Worm (Caenorhabditis elegans) whole organism, young adult: ENCODE results near the gene aakg-1.

Experiments
- B0336.3 ChIP-seq: fragments of 200-800 bp; sonication (Bioruptor generic); IDR thresholded peaks from 2 replicates; pipeline ENCODE4 v1.3.6; 2022; ENCODE audit warnings: missing genetic modification characterization, missing compliant biosample characterization
- F10E7.11 ChIP-seq: sonication (generic microtip); optimal IDR thresholded peaks from 2 replicates; lab custom pipeline; 2017; ENCODE audit warnings: mild to moderate bottlenecking, missing genetic modification characterization, moderate library complexity, missing compliant biosample characterization
- F23B12.7 ChIP-seq: sonication (generic microtip); optimal IDR thresholded peaks from 2 replicates; lab custom pipeline; 2017; ENCODE audit warnings: missing genetic modification characterization, mild to moderate bottlenecking, missing compliant biosample characterization, antibody characterized with exemption, moderate library complexity; ENCODE audit not compliant: insufficient read depth
- F37B4.10 ChIP-seq: fragments of 200-800 bp; sonication (Bioruptor generic); IDR thresholded peaks from 2 replicates; pipeline ENCODE4 v1.3.6; 2022; ENCODE audit warnings: missing genetic modification characterization, missing compliant biosample characterization
- Y53G8AR.9 ChIP-seq: fragments of 200-800 bp; sonication (Bioruptor generic); conservative IDR thresholded peaks from 2 replicates; pipeline ENCODE4 v1.3.6; 2022; ENCODE audit warnings: missing genetic modification reagents, missing genetic modification characterization, missing compliant biosample characterization
- ama-1 ChIP-seq, 3 experiments: fragments of 150-350 bp in 1 of 3; sonication (generic microtip) in 2 of 3; optimal IDR thresholded peaks; 2 replicates each; lab custom pipeline; 2014 to 2018; ENCODE audit warnings: missing biosample characterization in 2 of 3, missing genetic modification characterization in 2 of 3, missing genetic modification reagents in 2 of 3
- aptf-3 ChIP-seq: fragments of 200-800 bp; sonication (Bioruptor generic); IDR thresholded peaks from 2 replicates; pipeline ENCODE4 v1.3.6; 2022; ENCODE audit warnings: missing genetic modification characterization, missing compliant biosample characterization
- atf-7 ChIP-seq: sonication (generic microtip); optimal IDR thresholded peaks from 2 replicates; lab custom pipeline; 2017; ENCODE audit warnings: mild to moderate bottlenecking, missing genetic modification characterization, missing compliant biosample characterization
- cebp-1 ChIP-seq, 2 experiments: fragments of 200-800 bp in 1 of 2; sonication (Bioruptor generic) in 1 of 2; sonication (generic microtip) in 1 of 2; IDR thresholded peaks in 1 of 2; optimal IDR thresholded peaks in 1 of 2; 2 replicates each; pipeline versions ENCODE4 v1.3.6 to Lab custom; 2017 to 2022; ENCODE audit warnings: missing compliant biosample characterization in 2 of 2, missing genetic modification characterization in 2 of 2, mild to moderate bottlenecking in 1 of 2, missing genetic modification reagents in 1 of 2, moderate library complexity in 1 of 2
- cebp-2 ChIP-seq: fragments of 200-800 bp; sonication (Bioruptor generic); IDR thresholded peaks from 2 replicates; pipeline ENCODE4 v1.3.6; 2022; ENCODE audit warnings: missing genetic modification characterization, missing compliant biosample characterization
- ceh-27 ChIP-seq: fragments of 200-800 bp; sonication (Bioruptor generic); optimal IDR thresholded peaks from 2 replicates; lab custom pipeline; 2018; ENCODE audit warnings: mild to moderate bottlenecking, missing genetic modification characterization, moderate library complexity, missing compliant biosample characterization
- efl-1 ChIP-seq: fragments of 150-350 bp; optimal IDR thresholded peaks from 2 replicates; lab custom pipeline; 2014; ENCODE audit warnings: missing biosample characterization, missing genetic modification reagents, missing genetic modification characterization
- egl-44 ChIP-seq: fragments of 200-800 bp; sonication (Bioruptor generic); IDR thresholded peaks from 2 replicates; pipeline ENCODE4 v1.3.6; 2022; ENCODE audit warnings: missing genetic modification reagents, missing genetic modification characterization, missing compliant biosample characterization
- egrh-3 ChIP-seq: fragments of 200-800 bp; sonication (Bioruptor generic); IDR thresholded peaks from 2 replicates; pipeline ENCODE4 v1.3.6; 2022; ENCODE audit warnings: missing genetic modification reagents, missing genetic modification characterization, missing compliant biosample characterization
- gei-17 ChIP-seq: fragments of 200-800 bp; sonication (Bioruptor generic); optimal IDR thresholded peaks from 2 replicates; lab custom pipeline; 2018; ENCODE audit warnings: mild to moderate bottlenecking, missing genetic modification characterization, missing compliant biosample characterization
- hmg-1.2 ChIP-seq: fragments of 200-800 bp; sonication (Bioruptor generic); IDR thresholded peaks from 2 replicates; pipeline ENCODE4 v1.3.6; 2022; ENCODE audit warnings: missing genetic modification reagents, missing genetic modification characterization, missing compliant biosample characterization
- lag-1 ChIP-seq: fragments of 200-800 bp; sonication (Bioruptor generic); IDR thresholded peaks from 2 replicates; pipeline ENCODE4 v1.3.6; 2022; ENCODE audit warnings: missing genetic modification reagents, missing genetic modification characterization, missing compliant biosample characterization
- let-607 ChIP-seq, 2 experiments: fragments of 200-800 bp in 1 of 2; sonication (Bioruptor generic) in 1 of 2; sonication (generic microtip) in 1 of 2; optimal IDR thresholded peaks; 2 replicates each; lab custom pipeline; 2016 to 2018; ENCODE audit warnings: mild to moderate bottlenecking in 2 of 2, missing compliant biosample characterization in 2 of 2, missing genetic modification characterization in 2 of 2, moderate library complexity in 2 of 2, missing genotype in 1 of 2
- lin-26 ChIP-seq: fragments of 200-800 bp; sonication (Bioruptor generic); IDR thresholded peaks from 2 replicates; pipeline ENCODE4 v1.3.6; 2022; ENCODE audit warnings: missing genetic modification reagents, missing genetic modification characterization, missing compliant biosample characterization
- lin-40 ChIP-seq: sonication (generic microtip); optimal IDR thresholded peaks from 2 replicates; lab custom pipeline; 2016; ENCODE audit warnings: missing genetic modification characterization, mild to moderate bottlenecking, missing compliant biosample characterization, missing genotype, missing genetic modification reagents
- lin-54 ChIP-seq: fragments of 200-800 bp; sonication (Bioruptor generic); optimal IDR thresholded peaks from 2 replicates; lab custom pipeline; 2018; ENCODE audit warnings: mild to moderate bottlenecking, missing genetic modification characterization, missing compliant biosample characterization
- madf-10 ChIP-seq: sonication (generic microtip); optimal IDR thresholded peaks from 2 replicates; lab custom pipeline; 2016; ENCODE audit warnings: mild to moderate bottlenecking, missing genetic modification characterization, missing compliant biosample characterization
- madf-6 ChIP-seq: fragments of 200-800 bp; sonication (Bioruptor generic); IDR thresholded peaks from 2 replicates; pipeline ENCODE4 v1.3.6; 2022; ENCODE audit warnings: missing genetic modification reagents, missing genetic modification characterization, missing compliant biosample characterization
- mcd-1 ChIP-seq: fragments of 200-800 bp; sonication (Bioruptor generic); IDR thresholded peaks from 2 replicates; pipeline ENCODE4 v1.3.6; 2022; ENCODE audit warnings: missing genetic modification reagents, missing genetic modification characterization, missing compliant biosample characterization
- mxl-1 ChIP-seq: sonication (generic microtip); optimal IDR thresholded peaks from 2 replicates; lab custom pipeline; 2016; ENCODE audit warnings: missing genetic modification characterization, missing compliant biosample characterization
- nhr-120 ChIP-seq: fragments of 200-800 bp; sonication (Bioruptor generic); IDR thresholded peaks from 2 replicates; pipeline ENCODE4 v1.3.6; 2022; ENCODE audit warnings: missing genetic modification characterization, missing compliant biosample characterization
- nhr-90 ChIP-seq: sonication (generic microtip); optimal IDR thresholded peaks from 2 replicates; lab custom pipeline; 2016; ENCODE audit warnings: missing genotype, mild to moderate bottlenecking, missing genetic modification characterization, missing compliant biosample characterization
- repo-1 ChIP-seq: sonication (generic microtip); optimal IDR thresholded peaks from 2 replicates; lab custom pipeline; 2017; ENCODE audit warnings: mild to moderate bottlenecking, missing genetic modification characterization, missing compliant biosample characterization
- sdz-38 ChIP-seq: sonication (generic microtip); optimal IDR thresholded peaks from 2 replicates; lab custom pipeline; 2016; ENCODE audit warnings: missing genotype, missing genetic modification characterization, missing compliant biosample characterization
- snpc-4 ChIP-seq, 5 experiments: fragments of 150-350 bp in 1 of 5; sonication (generic microtip) in 4 of 5; optimal IDR thresholded peaks; 2 replicates each; lab custom pipeline; 2014 to 2018; ENCODE audit warnings: missing genetic modification characterization in 5 of 5, missing biosample characterization in 3 of 5, antibody characterized with exemption in 2 of 5, mild to moderate bottlenecking in 2 of 5, missing compliant biosample characterization in 2 of 5, missing genotype in 2 of 5, moderate library complexity in 2 of 5, missing genetic modification reagents in 1 of 5
- tbp1 ChIP-seq: fragments of 200-800 bp; sonication (Bioruptor generic); optimal IDR thresholded peaks from 2 replicates; lab custom pipeline; 2018; ENCODE audit warnings: mild to moderate bottlenecking, missing genetic modification characterization, missing compliant biosample characterization
- tbx-9 ChIP-seq: sonication (generic microtip); optimal IDR thresholded peaks from 2 replicates; lab custom pipeline; 2016; ENCODE audit warnings: borderline replicate concordance, missing genetic modification characterization, inconsistent platforms, missing compliant biosample characterization
- tlf-1 ChIP-seq: fragments of 200-800 bp; sonication (Bioruptor generic); optimal IDR thresholded peaks from 2 replicates; lab custom pipeline; 2018; ENCODE audit warnings: mild to moderate bottlenecking, missing genetic modification characterization, missing compliant biosample characterization
- unc-130 ChIP-seq: sonication (generic microtip); optimal IDR thresholded peaks from 2 replicates; lab custom pipeline; 2016; ENCODE audit warnings: missing genetic modification reagents, missing genetic modification characterization, missing compliant biosample characterization
- xnd-1 ChIP-seq: sonication (generic microtip); optimal IDR thresholded peaks from 2 replicates; lab custom pipeline; 2016; ENCODE audit warnings: missing genotype, missing genetic modification reagents, missing genetic modification characterization, missing compliant biosample characterization
- zfh-2 ChIP-seq: fragments of 200-800 bp; sonication (Bioruptor generic); conservative IDR thresholded peaks from 2 replicates; pipeline ENCODE4 v1.3.6; 2022; ENCODE audit warnings: missing genetic modification reagents, missing genetic modification characterization, missing compliant biosample characterization

The aakg-1 gene

DNA sequence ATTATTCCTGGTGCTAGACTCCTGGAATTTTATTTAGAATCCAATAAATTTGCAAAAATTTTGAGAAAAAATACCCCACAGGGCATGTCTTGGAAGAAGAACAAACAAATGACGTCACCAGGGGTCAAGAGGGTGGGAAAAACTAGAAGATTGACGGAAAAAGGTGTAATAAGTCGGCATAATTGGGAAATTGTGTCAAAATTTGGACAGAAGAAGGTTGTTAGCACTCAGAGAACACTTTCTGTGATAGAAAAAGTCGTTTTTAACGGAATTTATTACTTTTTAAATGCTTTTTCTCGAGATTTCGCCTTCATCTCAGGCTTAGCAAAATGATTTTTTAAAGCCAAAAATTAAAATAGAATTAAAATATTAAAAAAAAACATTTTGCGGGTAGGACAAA is 32.1 kb upstream of the aakg-1 start (continued):
- TF ChIP-seq aptf-3 (GFP tag; lab: Robert Waterston, UW), result 0 out of 2 replicates have a peak, but pooled peaks have one; percentile 33
- no peak for TF ChIP-seq Y53G8AR.9
- no peak for TF ChIP-seq unc-130 (GFP tag; lab: Kevin White, UChicago)
- TF ChIP-seq lin-40 (tag; lab: Kevin White, UChicago), result no peak
- TF ChIP-seq F10E7.11, result peak; percentile 94
- no peak for TF ChIP-seq tbp1
- no peak for TF ChIP-seq F37B4.10 (GFP tag; lab: Robert Waterston, UW)
- TF ChIP-seq tlf-1 (GFP tag; lab: Kevin White, UChicago), result no peak
- TF ChIP-seq egl-44, result no peak
- no peak for TF ChIP-seq lin-26 (GFP tag; lab: Robert Waterston, UW)
- no peak for TF ChIP-seq gei-17 (GFP tag; lab: Kevin White, UChicago)
- no peak for TF ChIP-seq mcd-1

DNA sequence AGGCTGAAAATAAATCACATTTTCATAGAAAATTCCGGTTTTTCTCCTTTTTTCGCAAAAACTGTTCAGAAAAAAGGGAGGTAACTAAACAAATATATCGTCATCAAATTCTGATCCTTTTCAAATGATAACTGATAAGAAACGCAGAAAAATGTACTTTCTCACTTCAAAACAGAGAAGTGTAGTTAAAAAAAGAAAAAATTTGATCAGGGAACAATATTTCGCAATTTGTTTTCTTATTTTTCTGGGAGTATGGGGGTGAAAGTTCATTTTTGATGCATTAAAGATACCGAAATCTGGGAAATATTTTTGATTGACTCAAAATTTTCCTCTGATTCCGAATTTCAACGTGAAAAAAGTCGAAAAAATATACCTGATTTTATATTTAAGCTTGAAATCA is 31.0 kb upstream of the aakg-1 start:
- TF ChIP-seq nhr-90 (no peak), cebp-1 (GFP tag; IDR thresholded peaks at IDR 0.05; lab: Robert Waterston, UW) (peak; percentile 79; the same call in 1 of the 2 replicates), cebp-1 (tag; optimal IDR thresholded peaks at IDR 0.05; lab: Kevin White, UChicago) (peak; percentile 91)

DNA sequence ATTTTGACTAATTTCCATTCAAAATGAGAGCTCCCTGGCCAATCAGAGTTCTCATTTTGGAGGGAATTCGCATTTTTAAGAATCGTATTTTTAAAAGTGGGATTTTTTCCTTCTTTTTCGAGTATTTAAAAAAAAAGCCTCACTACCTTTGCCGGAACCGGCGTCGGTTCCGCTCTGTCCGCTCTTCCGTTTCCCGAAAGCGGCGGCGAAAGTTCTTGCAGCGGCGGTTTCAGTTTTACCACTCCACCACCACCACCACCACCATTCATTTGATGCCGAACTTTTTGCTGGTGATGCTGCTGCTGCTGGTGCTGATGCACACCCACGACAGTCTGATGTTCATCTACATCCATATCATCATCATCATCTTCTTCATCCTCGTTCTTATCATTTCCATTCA is 26.9 kb upstream of the aakg-1 start:
- TF ChIP-seq zfh-2 (peak; percentile 62; the same call in 1 of the 2 replicates), let-607 (tag; optimal IDR thresholded peaks at IDR 0.05; lab: Kevin White, UChicago) (no peak), egrh-3 (GFP tag; lab: Robert Waterston, UW) (peak; percentile 37; the same call in 1 of the 2 replicates), madf-6 (GFP tag; lab: Robert Waterston, UW) (peak; percentile 19; the same call in 1 of the 2 replicates), lin-54 (GFP tag; lab: Kevin White, UChicago) (no peak)
- TF ChIP-seq, all 124 proteins: peak for 3

DNA sequence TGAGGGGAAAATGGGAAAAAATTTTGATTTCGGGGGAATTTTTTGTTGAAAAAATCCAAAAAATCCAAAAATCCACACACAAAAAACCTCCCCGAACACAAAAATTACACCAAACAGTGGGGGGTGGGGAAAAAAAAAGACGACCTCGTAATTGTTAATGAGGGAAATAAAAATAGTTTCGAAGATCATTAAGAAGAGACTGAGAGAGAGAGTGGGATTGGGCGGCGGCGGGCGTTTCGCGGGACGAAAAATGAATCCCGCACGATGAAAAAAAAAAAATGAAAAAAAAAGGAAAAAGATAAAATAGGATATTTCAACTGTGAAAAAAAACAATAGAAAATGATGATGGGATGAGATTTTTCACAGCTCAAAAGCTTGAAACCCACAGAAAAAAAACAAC is 24.5 kb upstream of the aakg-1 start, which contains the start of gene gldi-8:
TSS of gene gldi-8 (minus strand) at position 58 of the 400 bp plus-strand sequence.
- no peak for TF ChIP-seq ceh-27 (GFP tag; lab: Kevin White, UChicago)
- no peak for TF ChIP-seq sdz-38 (tag; lab: Kevin White, UChicago)
- TF ChIP-seq mxl-1 (tag; lab: Kevin White, UChicago), result no peak
- no peak for TF ChIP-seq snpc-4 (GFP tag; optimal IDR thresholded peaks at IDR 0.05; lab: Kevin White, UChicago)
- peak; percentile 43 to 57 (median 50) for TF ChIP-seq snpc-4 (tag; optimal IDR thresholded peaks at IDR 0.05; lab: Kevin White, UChicago)
- peak; percentile 37; the same call in 1 of the 2 replicates for TF ChIP-seq Y53G8AR.9
- TF ChIP-seq efl-1 (GFP tag; lab: Kevin White, UChicago), result no peak
- peak; percentile 27 for TF ChIP-seq F23B12.7 (tag; lab: Kevin White, UChicago)
- no peak for TF ChIP-seq B0336.3 (GFP tag; lab: Robert Waterston, UW)
- 0 out of 2 replicates have a peak, but pooled peaks have one; percentile 27 for TF ChIP-seq cebp-2 (GFP tag; lab: Robert Waterston, UW)
- no peak for TF ChIP-seq hmg-1.2 (GFP tag; lab: Robert Waterston, UW)
- no peak for TF ChIP-seq lag-1 (GFP tag; lab: Robert Waterston, UW)
- no peak for TF ChIP-seq atf-7 (tag; lab: Kevin White, UChicago)
- TF ChIP-seq mcd-1, result 0 out of 2 replicates have a peak, but pooled peaks have one; percentile 13
- no peak for TF ChIP-seq nhr-120 (GFP tag; lab: Robert Waterston, UW)
- no peak for TF ChIP-seq repo-1
- no peak for TF ChIP-seq tbx-9
- TF ChIP-seq ama-1 (optimal IDR thresholded peaks at IDR 0.05; lab: Kevin White, UChicago), result no peak
- TF ChIP-seq ama-1 (GFP tag; optimal IDR thresholded peaks at IDR 0.05; lab: Kevin White, UChicago), result peak in 1 of 2 experiments; percentile 10
- TF ChIP-seq xnd-1 (tag; lab: Kevin White, UChicago), result no peak
- no peak for TF ChIP-seq madf-10 (tag; lab: Kevin White, UChicago)
- TF ChIP-seq, all 124 proteins: peak for 6
